Worm (Caenorhabditis elegans): ENCODE data around the gene cyk-4.

DNA sequence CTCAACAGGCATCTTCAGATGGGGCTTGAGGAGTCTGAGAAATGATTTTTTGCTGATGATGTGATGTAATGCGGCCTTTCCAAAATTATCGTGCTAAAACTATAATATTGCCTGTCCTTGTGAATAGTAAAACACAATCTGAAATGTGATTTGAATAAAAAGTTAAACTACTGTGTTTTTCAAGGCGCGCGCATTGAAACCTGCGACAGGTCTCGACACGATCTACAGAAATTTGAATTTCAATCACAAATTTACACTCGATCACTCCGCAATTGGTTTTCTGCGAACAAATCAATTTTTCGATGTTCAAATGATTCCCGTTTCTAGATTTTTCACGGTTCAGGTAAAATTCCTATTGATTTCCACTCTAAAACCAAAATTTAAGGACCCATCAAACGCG is 15.3 kb downstream of the cyk-4 start, which contains the start of gene toca-2:
- no peak for TF ChIP-seq nhr-12 (tag; optimal IDR thresholded peaks at IDR 0.05)
- TF ChIP-seq nhr-237 (tag; optimal IDR thresholded peaks at IDR 0.05) = no peak
- no peak for TF ChIP-seq pqm-1 (tag; optimal IDR thresholded peaks at IDR 0.05)
- no peak for TF ChIP-seq lin-15B (tag; optimal IDR thresholded peaks at IDR 0.05)
- TF ChIP-seq fos-1 (tag; optimal IDR thresholded peaks at IDR 0.05) = no peak
- no peak for TF ChIP-seq elt-1 (tag; optimal IDR thresholded peaks at IDR 0.05)
- no peak for TF ChIP-seq unc-62 (GFP tag; optimal IDR thresholded peaks at IDR 0.05)
- TF ChIP-seq ZK546.5 (tag; optimal IDR thresholded peaks at IDR 0.05) = no peak
